Fruit fly (Drosophila melanogaster): ENCODE data around the gene Grx1.

Gene Grx1

dm6 chr3L:18848436-18848835 is 20.6 kb upstream of the Grx1 start (continued):
- TF ChIP-seq ATbp (GFP tag; optimal IDR thresholded peaks at IDR 0.05) (no peak), dan (GFP tag; IDR thresholded peaks at IDR 0.05) (no peak), CG7963 (GFP tag; IDR thresholded peaks at IDR 0.05; ENCODE audit: partially characterized antibody) (no peak), CG15514 (GFP tag; optimal IDR thresholded peaks at IDR 0.05) (peak; percentile 64), CG7357 (GFP tag; IDR thresholded peaks at IDR 0.05) (no peak), Hr3 (GFP tag; optimal IDR thresholded peaks at IDR 0.05) (peak; percentile 57), GATAe (GFP tag; conservative IDR thresholded peaks at IDR 0.05) (no peak), sr (GFP tag; IDR thresholded peaks at IDR 0.05) (no peak), CG5245 (GFP tag; optimal IDR thresholded peaks at IDR 0.05) (peak; percentile 57), E2f1 (GFP tag; IDR thresholded peaks at IDR 0.05) (no peak; the same call in 1 of the 2 replicates), Jarid2 (GFP tag; optimal IDR thresholded peaks at IDR 0.05) (peak; percentile 65), scrt (GFP tag; optimal IDR thresholded peaks at IDR 0.05) (peak; percentile 46), ind (GFP tag; optimal IDR thresholded peaks at IDR 0.05) (peak; percentile 60), unc-4 (GFP tag; IDR thresholded peaks at IDR 0.05; ENCODE audit: partially characterized antibody) (no peak), crol (GFP tag; IDR thresholded peaks at IDR 0.05) (no peak), nom (GFP tag; optimal IDR thresholded peaks at IDR 0.05) (no peak), amos (GFP tag; IDR thresholded peaks at IDR 0.05; ENCODE audit: partially characterized antibody) (peak; percentile 72), wek (GFP tag; optimal IDR thresholded peaks at IDR 0.05) (no peak), maf-S (GFP tag; optimal IDR thresholded peaks at IDR 0.05) (peak; percentile 58), ftz-f1 (GFP tag; optimal IDR thresholded peaks at IDR 0.05) (peak; percentile 83), ash1 (GFP tag; optimal IDR thresholded peaks at IDR 0.05) (peak; percentile 21), Mes4 (GFP tag; optimal IDR thresholded peaks at IDR 0.05) (peak; percentile 75), Aef1 (GFP tag; IDR thresholded peaks at IDR 0.05) (no peak; the same call in 2 of the 3 replicates), CG6654 (GFP tag; optimal IDR thresholded peaks at IDR 0.05) (no peak), D (optimal IDR thresholded peaks at IDR 0.05) (no peak), D (GFP tag; optimal IDR thresholded peaks at IDR 0.05) (peak; percentile 23), CG18764 (GFP tag; optimal IDR thresholded peaks at IDR 0.05) (peak; percentile 48), CG11456 (GFP tag; IDR thresholded peaks at IDR 0.05) (no peak), Gug (GFP tag; IDR thresholded peaks at IDR 0.05) (no peak; the same call in 3 of the 4 replicates), Dp (GFP tag; optimal IDR thresholded peaks at IDR 0.05) (peak; percentile 12), jumu (GFP tag; optimal IDR thresholded peaks at IDR 0.05) (peak; percentile 42), kay (GFP tag; optimal IDR thresholded peaks at IDR 0.05) (no peak), Med (GFP tag) (no peak), jing (GFP tag; optimal IDR thresholded peaks at IDR 0.05) (peak; percentile 16), Mrtf (GFP tag; IDR thresholded peaks at IDR 0.05) (no peak), grau (tag; optimal IDR thresholded peaks at IDR 0.05) (no peak), abd-A (tag; optimal IDR thresholded peaks at IDR 0.05) (no peak), eve (GFP tag; optimal IDR thresholded peaks at IDR 0.05) (peak in 1 of 2 experiments; percentile 64), Scr (GFP tag; IDR thresholded peaks at IDR 0.05; ENCODE audit: partially characterized antibody) (no peak), ap (GFP tag; IDR thresholded peaks at IDR 0.05) (0 out of 2 replicates have a peak, but pooled peaks have one; percentile 28), CG11093 (GFP tag; IDR thresholded peaks at IDR 0.05) (no peak; the same call in 2 of the 3 replicates), trh (GFP tag; optimal IDR thresholded peaks at IDR 0.05) (peak; percentile 1), NFAT (GFP tag; IDR thresholded peaks at IDR 0.05) (no peak), sima (GFP tag; optimal IDR thresholded peaks at IDR 0.05) (peak; percentile 21), Xbp1 (GFP tag; optimal IDR thresholded peaks at IDR 0.05) (peak; percentile 84), z (GFP tag; IDR thresholded peaks at IDR 0.05) (no peak), zfh2 (GFP tag; optimal IDR thresholded peaks at IDR 0.05) (peak; percentile 62), gsb (GFP tag; IDR thresholded peaks at IDR 0.05) (no peak), CG5953 (GFP tag; IDR thresholded peaks at IDR 0.05) (no peak), CG4282 (GFP tag; optimal IDR thresholded peaks at IDR 0.05) (peak; percentile 48), Lpt (GFP tag; optimal IDR thresholded peaks at IDR 0.05) (no peak), fd3F (GFP tag; optimal IDR thresholded peaks at IDR 0.05) (peak; percentile 32)
